Fruit fly (Drosophila melanogaster) whole organism, embryonic: Measurements from ENCODE around the gene shams.

Experiments used
- ATbp ChIP-seq: fragments of 200-800 bp; sonication (Bioruptor generic); optimal IDR thresholded peaks from 2 replicates; lab custom pipeline; 2017; ENCODE audit warnings: missing biosample characterization, mild to moderate bottlenecking, missing genetic modification characterization, missing genetic modification reagents
- B-H1 ChIP-seq: fragments of 200-800 bp; sonication (Bioruptor generic); IDR thresholded peaks from 3 replicates; pipeline ENCODE4 v1.3.6; 2022; ENCODE audit warnings: missing biosample characterization, missing genetic modification characterization
- BtbVII ChIP-seq: fragments of 200-800 bp; sonication (Bioruptor generic); optimal IDR thresholded peaks from 3 replicates; lab custom pipeline; 2017; ENCODE audit warnings: missing biosample characterization, mild to moderate bottlenecking, missing genetic modification characterization
- CG10979 ChIP-seq: fragments of 200-800 bp; sonication (Bioruptor generic); optimal IDR thresholded peaks from 2 replicates; lab custom pipeline; 2018; ENCODE audit warnings: missing biosample characterization, mild to moderate bottlenecking, missing genetic modification characterization, moderate library complexity
- CG12391 ChIP-seq: fragments of 200-800 bp; sonication (Bioruptor generic); optimal IDR thresholded peaks from 3 replicates; lab custom pipeline; 2018; ENCODE audit warnings: missing biosample characterization, mild to moderate bottlenecking, missing genetic modification characterization, moderate library complexity
- CG14667 ChIP-seq: fragments of 200-800 bp; sonication (Bioruptor generic); IDR thresholded peaks from 2 replicates; pipeline ENCODE4 v1.3.6; 2022; ENCODE audit warnings: missing biosample characterization, missing genetic modification characterization
- CG15011 ChIP-seq: fragments of 200-800 bp; sonication (Bioruptor generic); optimal IDR thresholded peaks from 3 replicates; lab custom pipeline; 2018; ENCODE audit warnings: missing biosample characterization, mild to moderate bottlenecking, missing genetic modification characterization
- CG1529 ChIP-seq: fragments of 200-800 bp; sonication (Bioruptor generic); optimal IDR thresholded peaks from 3 replicates; lab custom pipeline; 2018; ENCODE audit warnings: missing biosample characterization, missing genetic modification characterization
- CG16779 ChIP-seq: fragments of 200-800 bp; sonication (Bioruptor generic); IDR thresholded peaks from 2 replicates; pipeline ENCODE4 v1.3.6; 2022; ENCODE audit warnings: missing biosample characterization, missing genetic modification characterization
- CG17186 ChIP-seq: fragments of 200-800 bp; sonication (Bioruptor generic); optimal IDR thresholded peaks from 3 replicates; lab custom pipeline; 2017; ENCODE audit warnings: missing biosample characterization, missing genetic modification reagents, missing genetic modification characterization
- CG17612 ChIP-seq: fragments of 200-800 bp; sonication (Bioruptor generic); IDR thresholded peaks from 2 replicates; pipeline ENCODE4 v1.3.6; 2022; ENCODE audit warnings: missing biosample characterization, missing genetic modification characterization
- CG17802 ChIP-seq: fragments of 200-800 bp; sonication (Bioruptor generic); optimal IDR thresholded peaks from 2 replicates; lab custom pipeline; 2018; ENCODE audit warnings: missing biosample characterization, mild to moderate bottlenecking, missing genetic modification characterization, moderate library complexity
- CG2120 ChIP-seq: fragments of 200-800 bp; sonication (Bioruptor generic); optimal IDR thresholded peaks from 3 replicates; lab custom pipeline; 2016; ENCODE audit warnings: missing biosample characterization, missing genetic modification characterization
- CG2129 ChIP-seq: fragments of 200-800 bp; sonication (Bioruptor generic); IDR thresholded peaks from 2 replicates; pipeline ENCODE4 v1.3.6; 2022; ENCODE audit warnings: missing biosample characterization, missing genetic modification characterization; ENCODE audit not compliant: partially characterized antibody
- CG2199 ChIP-seq: fragments of 200-800 bp; sonication (Bioruptor generic); IDR thresholded peaks from 3 replicates; pipeline ENCODE4 v1.3.6; 2022; ENCODE audit warnings: missing biosample characterization, missing genetic modification characterization
- CG31365 ChIP-seq: fragments of 200-800 bp; sonication (Bioruptor generic); optimal IDR thresholded peaks from 2 replicates; lab custom pipeline; 2018; ENCODE audit warnings: missing biosample characterization, mild to moderate bottlenecking, missing genetic modification characterization
- CG32772 ChIP-seq: fragments of 200-800 bp; sonication (Bioruptor generic); IDR thresholded peaks from 2 replicates; pipeline ENCODE4 v1.3.6; 2022; ENCODE audit warnings: missing biosample characterization, missing genetic modification characterization
- CG3995 ChIP-seq: fragments of 200-800 bp; sonication (Bioruptor generic); optimal IDR thresholded peaks from 3 replicates; lab custom pipeline; 2016; ENCODE audit warnings: missing biosample characterization, missing genetic modification characterization
- CG4328 ChIP-seq: fragments of 200-800 bp; sonication (Bioruptor generic); optimal IDR thresholded peaks from 3 replicates; lab custom pipeline; 2017; ENCODE audit warnings: missing biosample characterization, missing genetic modification reagents, missing genetic modification characterization
- CG43689 ChIP-seq: fragments of 200-800 bp; sonication (Bioruptor generic); IDR thresholded peaks from 2 replicates; pipeline ENCODE4 v1.3.6; 2022; ENCODE audit warnings: missing biosample characterization, missing genetic modification characterization
- CG5180 ChIP-seq: fragments of 200-800 bp; sonication (Bioruptor generic); optimal IDR thresholded peaks from 3 replicates; lab custom pipeline; 2017; ENCODE audit warnings: missing biosample characterization, missing genetic modification characterization, mild to moderate bottlenecking, moderate library complexity, missing genetic modification reagents
- CG6272 ChIP-seq: fragments of 200-800 bp; sonication (Bioruptor generic); IDR thresholded peaks from 2 replicates; pipeline ENCODE4 v1.3.6; 2022; ENCODE audit warnings: missing biosample characterization, missing genetic modification characterization
- CG8290 ChIP-seq, 3 experiments: fragments of 200-800 bp; sonication (Bioruptor generic); optimal IDR thresholded peaks; 2 replicates each; lab custom pipeline; 2016 to 2019; ENCODE audit warnings: missing biosample characterization in 3 of 3, missing genetic modification characterization in 3 of 3, mild to moderate bottlenecking in 2 of 3, moderate library complexity in 1 of 3
- CrebB ChIP-seq: fragments of 200-800 bp; sonication (Bioruptor generic); optimal IDR thresholded peaks from 3 replicates; lab custom pipeline; 2018; ENCODE audit warnings: missing biosample characterization, mild to moderate bottlenecking, missing genetic modification characterization
- Dek ChIP-seq: fragments of 200-800 bp; sonication (Bioruptor generic); optimal IDR thresholded peaks from 3 replicates; lab custom pipeline; 2019; ENCODE audit warnings: missing biosample characterization, mild to moderate bottlenecking, missing genetic modification characterization, moderate library complexity
- Dll ChIP-seq: fragments of 200-800 bp; sonication (Bioruptor generic); IDR thresholded peaks from 4 replicates; pipeline ENCODE4 v1.3.6; 2022; ENCODE audit warnings: missing biosample characterization, missing genetic modification characterization; ENCODE audit not compliant: partially characterized antibody
- Doc3 ChIP-seq: fragments of 200-800 bp; sonication (Bioruptor generic); IDR thresholded peaks from 3 replicates; pipeline ENCODE4 v1.3.6; 2022; ENCODE audit warnings: missing biosample characterization, missing genetic modification characterization; ENCODE audit not compliant: partially characterized antibody
- E2f2 ChIP-seq: fragments of 200-800 bp; sonication (Bioruptor generic); IDR thresholded peaks from 2 replicates; pipeline ENCODE4 v1.3.6; 2022; ENCODE audit warnings: missing biosample characterization, missing genetic modification characterization
- Fer2 ChIP-seq: fragments of 200-800 bp; sonication (Bioruptor generic); optimal IDR thresholded peaks from 2 replicates; lab custom pipeline; 2018; ENCODE audit warnings: missing biosample characterization, mild to moderate bottlenecking, missing genetic modification characterization, moderate library complexity
- HHEX ChIP-seq: fragments of 200-800 bp; sonication (Bioruptor generic); optimal IDR thresholded peaks from 3 replicates; lab custom pipeline; 2017; ENCODE audit warnings: missing biosample characterization, mild to moderate bottlenecking, missing genetic modification characterization, missing genetic modification reagents
- HmgD ChIP-seq: fragments of 200-800 bp; sonication (Bioruptor generic); optimal IDR thresholded peaks from 3 replicates; lab custom pipeline; 2016; ENCODE audit warnings: missing biosample characterization, missing genetic modification characterization
- Hr3 ChIP-seq: fragments of 200-800 bp; sonication (Bioruptor generic); optimal IDR thresholded peaks from 3 replicates; lab custom pipeline; 2016; ENCODE audit warnings: missing biosample characterization, missing genetic modification characterization
- Oaz ChIP-seq: fragments of 200-800 bp; sonication (Bioruptor generic); IDR thresholded peaks from 2 replicates; pipeline ENCODE4 v1.3.6; 2022; ENCODE audit warnings: missing biosample characterization, missing genetic modification characterization
- abd-A ChIP-seq: fragments of 200-800 bp; sonication (Bioruptor generic); optimal IDR thresholded peaks from 3 replicates; lab custom pipeline; 2019; ENCODE audit warnings: missing biosample characterization, mild to moderate bottlenecking, missing genetic modification characterization, moderate library complexity
- ase ChIP-seq: fragments of 200-800 bp; sonication (Bioruptor generic); IDR thresholded peaks from 3 replicates; pipeline ENCODE4 v1.3.6; 2022; ENCODE audit warnings: missing biosample characterization, missing genetic modification characterization
- bigmax ChIP-seq: fragments of 200-800 bp; sonication (Bioruptor generic); optimal IDR thresholded peaks from 2 replicates; lab custom pipeline; 2018; ENCODE audit warnings: missing biosample characterization, mild to moderate bottlenecking, missing genetic modification characterization
- chm ChIP-seq: fragments of 200-800 bp; sonication (Bioruptor generic); IDR thresholded peaks from 2 replicates; pipeline ENCODE4 v1.3.6; 2022; ENCODE audit warnings: missing biosample characterization, missing genetic modification characterization
- dan ChIP-seq: fragments of 200-800 bp; sonication (Bioruptor generic); IDR thresholded peaks from 2 replicates; pipeline ENCODE4 v1.3.6; 2022; ENCODE audit warnings: missing biosample characterization, missing genetic modification characterization
- dpn ChIP-seq, 2 experiments: fragments of 200-800 bp; sonication (Bioruptor generic); optimal IDR thresholded peaks; 3 replicates each; lab custom pipeline; 2016; ENCODE audit warnings: missing biosample characterization in 2 of 2, missing genetic modification characterization in 2 of 2
- grn ChIP-seq: fragments of 200-800 bp; sonication (Bioruptor generic); optimal IDR thresholded peaks from 3 replicates; lab custom pipeline; 2017; ENCODE audit warnings: missing biosample characterization, missing genetic modification characterization
- gsb ChIP-seq: fragments of 200-800 bp; sonication (Bioruptor generic); IDR thresholded peaks from 2 replicates; pipeline ENCODE4 v1.3.6; 2022; ENCODE audit warnings: missing biosample characterization, missing genetic modification characterization
- lbe ChIP-seq: fragments of 200-800 bp; sonication (Bioruptor generic); optimal IDR thresholded peaks from 2 replicates; lab custom pipeline; 2016; ENCODE audit warnings: missing biosample characterization, mild to moderate bottlenecking, missing genetic modification characterization
- nmo ChIP-seq: fragments of 200-800 bp; sonication (Bioruptor generic); optimal IDR thresholded peaks from 2 replicates; lab custom pipeline; 2018; ENCODE audit warnings: missing biosample characterization, mild to moderate bottlenecking, missing genetic modification characterization, moderate library complexity
- onecut ChIP-seq: fragments of 200-800 bp; sonication (Bioruptor generic); IDR thresholded peaks from 2 replicates; pipeline ENCODE4 v1.3.6; 2022; ENCODE audit warnings: missing biosample characterization, missing genetic modification characterization
- pfk ChIP-seq: fragments of 200-800 bp; sonication (Bioruptor generic); optimal IDR thresholded peaks from 2 replicates; lab custom pipeline; 2018; ENCODE audit warnings: missing biosample characterization, mild to moderate bottlenecking, missing genetic modification characterization, moderate library complexity
- row ChIP-seq: fragments of 200-800 bp; sonication (Bioruptor generic); IDR thresholded peaks from 3 replicates; pipeline ENCODE4 v1.3.6; 2022; ENCODE audit warnings: missing biosample characterization, missing genetic modification characterization
- sens ChIP-seq: fragments of 200-800 bp; sonication (Bioruptor generic); peaks from one replicate; lab custom pipeline; 2016; ENCODE audit warnings: missing biosample characterization, missing genetic modification characterization
- sob ChIP-seq: fragments of 200-800 bp; sonication (Bioruptor generic); IDR thresholded peaks from 2 replicates; pipeline ENCODE4 v1.3.6; 2022; ENCODE audit warnings: missing biosample characterization, missing genetic modification characterization
- stwl ChIP-seq: fragments of 200-800 bp; sonication (Bioruptor generic); optimal IDR thresholded peaks from 3 replicates; lab custom pipeline; 2018; ENCODE audit warnings: missing biosample characterization, mild to moderate bottlenecking, missing genetic modification characterization, moderate library complexity
- yki ChIP-seq: fragments of >200 bp; optimal IDR thresholded peaks from 3 replicates; lab custom pipeline; 2018
- zfh1 ChIP-seq: fragments of 200-800 bp; sonication (Bioruptor generic); IDR thresholded peaks from 3 replicates; pipeline ENCODE4 v1.3.6; 2022; ENCODE audit warnings: missing biosample characterization, missing genetic modification characterization
- zfh2 ChIP-seq: fragments of 200-800 bp; sonication (Bioruptor generic); optimal IDR thresholded peaks from 2 replicates; lab custom pipeline; 2016; ENCODE audit warnings: missing biosample characterization, missing genetic modification characterization

shams gene

dm6 chr3R:25047504-25047903 lies 26.9 kb downstream of the shams start, which contains the start of gene CG11790 (continued):
- TF ChIP-seq CG1529 (GFP tag; lab: Kevin White, UChicago): no peak
- peak; percentile 40; the same call in 1 of the 2 replicates for TF ChIP-seq CG2129
- TF ChIP-seq CG4328 (GFP tag; lab: Kevin White, UChicago): no peak
- TF ChIP-seq CG15011 (GFP tag; lab: Kevin White, UChicago): no peak
- TF ChIP-seq onecut: no peak
- TF ChIP-seq BtbVII: no peak
- no peak for TF ChIP-seq Hr3 (GFP tag; lab: Kevin White, UChicago)
- no peak for TF ChIP-seq CG43689
- no peak for TF ChIP-seq dan (GFP tag; lab: Robert Waterston, UW)
- TF ChIP-seq pfk (GFP tag; lab: Kevin White, UChicago): peak; percentile 8
- no peak for TF ChIP-seq CG31365
- no peak for TF ChIP-seq CG2120 (GFP tag; lab: Kevin White, UChicago)
- 0 out of 2 replicates have a peak, but pooled peaks have one; percentile 21 for TF ChIP-seq E2f2 (GFP tag; lab: Robert Waterston, UW)
- no peak for TF ChIP-seq HHEX (GFP tag; lab: Kevin White, UChicago)
- TF ChIP-seq Dek (tag; lab: Kevin White, UChicago): no peak
- TF ChIP-seq CG2199 (GFP tag; lab: Robert Waterston, UW): no peak
- TF ChIP-seq CG3995 (GFP tag; lab: Kevin White, UChicago): peak; percentile 87
- no peak for TF ChIP-seq CG17612 (GFP tag; lab: Robert Waterston, UW)
- TF ChIP-seq stwl (tag; lab: Kevin White, UChicago): peak; percentile 38
- TF ChIP-seq grn (GFP tag; lab: Kevin White, UChicago): no peak
- TF ChIP-seq zfh2: peak; percentile 2
- TF ChIP-seq CG14667 (GFP tag; lab: Robert Waterston, UW): no peak
- no peak for TF ChIP-seq ase
- TF ChIP-seq gsb (GFP tag; lab: Robert Waterston, UW): no peak
- peak; percentile 84 for TF ChIP-seq Dll (GFP tag; lab: Robert Waterston, UW)
- TF ChIP-seq CG10979 (tag; lab: Kevin White, UChicago): no peak
- TF ChIP-seq bigmax (GFP tag; lab: Kevin White, UChicago): no peak
- TF ChIP-seq CG16779: no peak
- TF ChIP-seq chm (GFP tag; lab: Robert Waterston, UW): no peak
- no peak for TF ChIP-seq ATbp (GFP tag; lab: Kevin White, UChicago)
- TF ChIP-seq B-H1: no peak
- no peak for TF ChIP-seq yki (lab: Kevin White, UChicago)
- TF ChIP-seq Oaz (GFP tag; lab: Robert Waterston, UW): no peak
- TF ChIP-seq CG8290 (GFP tag; optimal IDR thresholded peaks at IDR 0.05; lab: Kevin White, UChicago): no peak
- peak in 1 of 2 experiments; percentile 78 for TF ChIP-seq CG8290 (tag; optimal IDR thresholded peaks at IDR 0.05; lab: Kevin White, UChicago)
- no peak for TF ChIP-seq sens (GFP tag; lab: Kevin White, UChicago)
- TF ChIP-seq dpn (GFP tag; optimal IDR thresholded peaks at IDR 0.05; lab: Kevin White, UChicago): no peak
- TF ChIP-seq CG17802 (tag; lab: Kevin White, UChicago): no peak
- TF ChIP-seq zfh1 (GFP tag; lab: Robert Waterston, UW): no peak
- TF ChIP-seq abd-A: no peak
- TF ChIP-seq HmgD: no peak
- TF ChIP-seq CG32772 (GFP tag; lab: Robert Waterston, UW): no peak
- peak; percentile 85 for TF ChIP-seq Doc3 (GFP tag; lab: Robert Waterston, UW)
- TF ChIP-seq lbe: peak; percentile 2
- no peak for TF ChIP-seq CG6272 (GFP tag; lab: Robert Waterston, UW)
- TF ChIP-seq nmo (GFP tag; lab: Kevin White, UChicago): no peak
- peak; percentile 18 for TF ChIP-seq CG17186 (GFP tag; lab: Kevin White, UChicago)
- TF ChIP-seq CG12391 (tag; lab: Kevin White, UChicago): no peak
- 0 out of 2 replicates have a peak, but pooled peaks have one; percentile 20 for TF ChIP-seq sob
- peak; percentile 92 for TF ChIP-seq row (GFP tag; lab: Robert Waterston, UW)
- no peak for TF ChIP-seq Fer2 (tag; lab: Kevin White, UChicago)
- no peak for TF ChIP-seq CrebB (tag; lab: Kevin White, UChicago)
- no peak for TF ChIP-seq CG5180 (GFP tag; lab: Kevin White, UChicago)
